Fruit fly (Drosophila melanogaster) whole organism, embryonic: ENCODE measurements around the gene CG3198.

Experiments
- ATbp ChIP-seq: fragments of 200-800 bp; sonication (Bioruptor generic); optimal IDR thresholded peaks from 2 replicates; lab custom pipeline; 2017; ENCODE audit warnings: missing biosample characterization, mild to moderate bottlenecking, missing genetic modification characterization, missing genetic modification reagents
- CG11247 ChIP-seq: fragments of 200-800 bp; sonication (Bioruptor generic); IDR thresholded peaks from 2 replicates; pipeline ENCODE4 v1.3.6; 2022; ENCODE audit warnings: missing biosample characterization, missing genetic modification characterization
- CG11504 ChIP-seq: fragments of 200-800 bp; sonication (Bioruptor generic); optimal IDR thresholded peaks from 3 replicates; lab custom pipeline; 2019; ENCODE audit warnings: missing biosample characterization, mild to moderate bottlenecking, missing genetic modification characterization, moderate library complexity
- CG12299 ChIP-seq: fragments of 200-800 bp; sonication (Bioruptor generic); optimal IDR thresholded peaks from 2 replicates; lab custom pipeline; 2018; ENCODE audit warnings: missing biosample characterization, mild to moderate bottlenecking, missing genetic modification characterization
- CG14014 ChIP-seq: fragments of 200-800 bp; sonication (Bioruptor generic); IDR thresholded peaks from 2 replicates; pipeline ENCODE4 v1.3.6; 2022; ENCODE audit warnings: missing biosample characterization, missing genetic modification characterization
- CG17568 ChIP-seq: fragments of 200-800 bp; sonication (Bioruptor generic); optimal IDR thresholded peaks from 2 replicates; lab custom pipeline; 2018; ENCODE audit warnings: missing biosample characterization, mild to moderate bottlenecking, missing genetic modification characterization, moderate library complexity
- CG17802 ChIP-seq: fragments of 200-800 bp; sonication (Bioruptor generic); optimal IDR thresholded peaks from 2 replicates; lab custom pipeline; 2018; ENCODE audit warnings: missing biosample characterization, mild to moderate bottlenecking, missing genetic modification characterization, moderate library complexity
- CG18764 ChIP-seq: fragments of 200-800 bp; sonication (Bioruptor generic); optimal IDR thresholded peaks from 3 replicates; lab custom pipeline; 2016; ENCODE audit warnings: missing biosample characterization, missing genetic modification characterization
- CG32772 ChIP-seq: fragments of 200-800 bp; sonication (Bioruptor generic); IDR thresholded peaks from 2 replicates; pipeline ENCODE4 v1.3.6; 2022; ENCODE audit warnings: missing biosample characterization, missing genetic modification characterization
- CG5180 ChIP-seq: fragments of 200-800 bp; sonication (Bioruptor generic); optimal IDR thresholded peaks from 3 replicates; lab custom pipeline; 2017; ENCODE audit warnings: missing biosample characterization, missing genetic modification characterization, mild to moderate bottlenecking, moderate library complexity, missing genetic modification reagents
- CG6765 ChIP-seq: fragments of 200-800 bp; sonication (Bioruptor generic); optimal IDR thresholded peaks from 3 replicates; lab custom pipeline; 2017; ENCODE audit warnings: missing biosample characterization, mild to moderate bottlenecking, missing genetic modification characterization
- CG7987 ChIP-seq: fragments of 200-800 bp; sonication (Bioruptor generic); optimal IDR thresholded peaks from 2 replicates; lab custom pipeline; 2018; ENCODE audit warnings: missing biosample characterization, mild to moderate bottlenecking, missing genetic modification characterization, moderate library complexity
- CG8765 ChIP-seq: fragments of 200-800 bp; sonication (Bioruptor generic); IDR thresholded peaks from 2 replicates; pipeline ENCODE4 v1.3.6; 2022; ENCODE audit warnings: missing biosample characterization, missing genetic modification characterization
- CG8924 ChIP-seq: fragments of 200-800 bp; optimal IDR thresholded peaks from 3 replicates; lab custom pipeline; 2019; ENCODE audit warnings: missing biosample characterization, mild to moderate bottlenecking, missing genetic modification characterization, moderate library complexity
- CG8944 ChIP-seq: fragments of 200-800 bp; sonication (Bioruptor generic); optimal IDR thresholded peaks from 3 replicates; lab custom pipeline; 2016; ENCODE audit warnings: missing biosample characterization, missing genetic modification characterization
- CTCF ChIP-seq: fragments of 200-800 bp; sonication (Bioruptor generic); optimal IDR thresholded peaks from 2 replicates; lab custom pipeline; 2017; ENCODE audit warnings: missing biosample characterization, mild to moderate bottlenecking, missing genetic modification characterization, moderate library complexity
- CoRest ChIP-seq: fragments of 200-800 bp; sonication (Bioruptor generic); optimal IDR thresholded peaks from 3 replicates; lab custom pipeline; 2018; ENCODE audit warnings: missing biosample characterization, mild to moderate bottlenecking, missing genetic modification characterization, moderate library complexity
- Dip3 ChIP-seq: fragments of 200-800 bp; sonication (Bioruptor generic); optimal IDR thresholded peaks from 3 replicates; lab custom pipeline; 2016; ENCODE audit warnings: missing biosample characterization, missing genetic modification characterization
- Doc3 ChIP-seq: fragments of 200-800 bp; sonication (Bioruptor generic); IDR thresholded peaks from 3 replicates; pipeline ENCODE4 v1.3.6; 2022; ENCODE audit warnings: missing biosample characterization, missing genetic modification characterization; ENCODE audit not compliant: partially characterized antibody
- Hr3 ChIP-seq: fragments of 200-800 bp; sonication (Bioruptor generic); optimal IDR thresholded peaks from 3 replicates; lab custom pipeline; 2016; ENCODE audit warnings: missing biosample characterization, missing genetic modification characterization
- PHDP ChIP-seq: fragments of 200-800 bp; sonication (Bioruptor generic); optimal IDR thresholded peaks from 3 replicates; lab custom pipeline; 2018; ENCODE audit warnings: missing biosample characterization, mild to moderate bottlenecking, missing genetic modification characterization, moderate library complexity
- TFAM ChIP-seq: fragments of 200-800 bp; sonication (Bioruptor generic); optimal IDR thresholded peaks from 2 replicates; lab custom pipeline; 2017; ENCODE audit warnings: missing biosample characterization, missing genetic modification characterization, inconsistent platforms
- abd-A ChIP-seq: fragments of 200-800 bp; sonication (Bioruptor generic); optimal IDR thresholded peaks from 3 replicates; lab custom pipeline; 2019; ENCODE audit warnings: missing biosample characterization, mild to moderate bottlenecking, missing genetic modification characterization, moderate library complexity
- amos ChIP-seq: fragments of 200-800 bp; sonication (Bioruptor generic); IDR thresholded peaks from 2 replicates; pipeline ENCODE4 v1.3.6; 2022; ENCODE audit warnings: missing biosample characterization, missing genetic modification characterization; ENCODE audit not compliant: partially characterized antibody
- ash1 ChIP-seq: fragments of 200-800 bp; sonication (Bioruptor generic); optimal IDR thresholded peaks from 2 replicates; lab custom pipeline; 2018; ENCODE audit warnings: missing biosample characterization, mild to moderate bottlenecking, missing genetic modification characterization
- cg ChIP-seq: fragments of 200-800 bp; sonication (Bioruptor generic); optimal IDR thresholded peaks from 3 replicates; lab custom pipeline; 2019; ENCODE audit warnings: missing biosample characterization, mild to moderate bottlenecking, missing genetic modification characterization, moderate library complexity
- chn ChIP-seq: fragments of 200-800 bp; sonication (Bioruptor generic); optimal IDR thresholded peaks from 2 replicates; lab custom pipeline; 2016; ENCODE audit warnings: missing biosample characterization, missing genetic modification characterization
- crol ChIP-seq: fragments of 200-800 bp; sonication (Bioruptor generic); IDR thresholded peaks from 2 replicates; pipeline ENCODE4 v1.3.6; 2022; ENCODE audit warnings: missing biosample characterization, missing genetic modification characterization
- ems ChIP-seq: fragments of 200-800 bp; sonication (Bioruptor generic); optimal IDR thresholded peaks from 3 replicates; lab custom pipeline; 2016; ENCODE audit warnings: missing biosample characterization, missing genetic modification characterization
- grau ChIP-seq: fragments of 200-800 bp; optimal IDR thresholded peaks from 3 replicates; lab custom pipeline; 2019; ENCODE audit warnings: missing biosample characterization, mild to moderate bottlenecking, missing genetic modification characterization, moderate library complexity
- gsb ChIP-seq: fragments of 200-800 bp; sonication (Bioruptor generic); IDR thresholded peaks from 2 replicates; pipeline ENCODE4 v1.3.6; 2022; ENCODE audit warnings: missing biosample characterization, missing genetic modification characterization
- ham ChIP-seq: fragments of 200-800 bp; sonication (Bioruptor generic); IDR thresholded peaks from 2 replicates; pipeline ENCODE4 v1.3.6; 2022; ENCODE audit warnings: missing biosample characterization, missing genetic modification characterization
- her ChIP-seq: fragments of 200-800 bp; sonication (Bioruptor generic); optimal IDR thresholded peaks from 2 replicates; lab custom pipeline; 2016; ENCODE audit warnings: missing biosample characterization, missing genetic modification characterization
- insv ChIP-seq, 2 experiments: fragments of 200-800 bp; sonication (Bioruptor generic); optimal IDR thresholded peaks; 3 replicates each; lab custom pipeline; 2016 to 2018; ENCODE audit warnings: missing biosample characterization in 2 of 2, missing genetic modification characterization in 2 of 2
- jumu ChIP-seq: fragments of 200-800 bp; sonication (Bioruptor generic); optimal IDR thresholded peaks from 3 replicates; lab custom pipeline; 2016; ENCODE audit warnings: missing biosample characterization, missing genetic modification characterization
- knrl ChIP-seq: fragments of 200-800 bp; sonication (Bioruptor generic); IDR thresholded peaks from 3 replicates; pipeline ENCODE4 v1.3.6; 2022; ENCODE audit warnings: missing biosample characterization, missing genetic modification characterization; ENCODE audit not compliant: partially characterized antibody
- lmd ChIP-seq: fragments of 200-800 bp; sonication (Bioruptor generic); IDR thresholded peaks from 2 replicates; pipeline ENCODE4 v1.3.6; 2022; ENCODE audit warnings: missing biosample characterization, missing genetic modification characterization
- lov ChIP-seq, 2 experiments: fragments of 200-800 bp in 1 of 2; fragments of >200 bp in 1 of 2; sonication (Bioruptor generic) in 1 of 2; IDR thresholded peaks in 1 of 2; optimal IDR thresholded peaks in 1 of 2; 2 replicates in 1 of 2; 3 replicates in 1 of 2; pipeline versions ENCODE4 v1.3.6 to Lab custom; 2017 to 2022; ENCODE audit warnings: missing biosample characterization in 1 of 2, missing genetic modification characterization in 1 of 2
- nerfin-1 ChIP-seq: fragments of 200-800 bp; sonication (Bioruptor generic); optimal IDR thresholded peaks from 3 replicates; lab custom pipeline; 2019; ENCODE audit warnings: missing biosample characterization, mild to moderate bottlenecking, missing genetic modification characterization, moderate library complexity
- peb ChIP-seq: fragments of 200-800 bp; sonication (Bioruptor generic); IDR thresholded peaks from 2 replicates; pipeline ENCODE4 v1.3.6; 2022; ENCODE audit warnings: missing biosample characterization, missing genetic modification characterization
- pho ChIP-seq: fragments of 200-800 bp; sonication (Bioruptor generic); optimal IDR thresholded peaks from 2 replicates; lab custom pipeline; 2016; ENCODE audit warnings: missing biosample characterization, missing genetic modification characterization
- slp2 ChIP-seq: fragments of 200-800 bp; sonication (Bioruptor generic); optimal IDR thresholded peaks from 2 replicates; lab custom pipeline; 2016; ENCODE audit warnings: missing biosample characterization, missing genetic modification characterization
- so ChIP-seq: fragments of 200-800 bp; sonication (Bioruptor generic); IDR thresholded peaks from 3 replicates; pipeline ENCODE4 v1.3.6; 2022; ENCODE audit warnings: missing biosample characterization, missing genetic modification characterization
- trem ChIP-seq: fragments of 200-800 bp; optimal IDR thresholded peaks from 3 replicates; lab custom pipeline; 2019; ENCODE audit warnings: missing biosample characterization, mild to moderate bottlenecking, missing genetic modification characterization, moderate library complexity
- ttk ChIP-seq: fragments of 200-800 bp; sonication (Bioruptor generic); IDR thresholded peaks from 2 replicates; pipeline ENCODE4 v2.1.2; 2022; ENCODE audit warnings: missing biosample characterization, missing genetic modification characterization
- vnd ChIP-seq: fragments of 200-800 bp; sonication (Bioruptor generic); IDR thresholded peaks from 3 replicates; pipeline ENCODE4 v1.3.6; 2022; ENCODE audit warnings: missing biosample characterization, missing genetic modification characterization; ENCODE audit not compliant: partially characterized antibody

Gene CG3198

DNA sequence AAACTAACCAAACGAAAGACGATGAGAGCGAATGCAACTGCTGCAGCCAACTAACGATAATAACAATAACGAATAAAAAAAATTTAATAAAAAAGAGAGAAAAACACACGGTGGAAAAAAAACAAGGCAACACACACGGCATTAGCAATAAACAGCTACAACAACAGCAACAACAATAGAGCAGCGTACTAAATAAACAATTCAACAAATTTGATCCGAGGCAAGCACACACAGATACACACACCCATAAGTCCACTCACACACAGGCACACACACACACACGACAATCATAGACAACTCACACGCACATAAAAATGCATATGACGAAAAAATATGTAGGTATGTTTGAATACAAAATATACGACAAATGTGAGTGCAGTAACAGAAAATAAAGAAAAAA lies 28.8 kb upstream of the CG3198 start (continued):
- no peak for TF ChIP-seq so (GFP tag; lab: Robert Waterston, UW)
- TF ChIP-seq grau (tag; lab: Kevin White, UChicago), result no peak
- peak; percentile 29 for TF ChIP-seq abd-A (tag; lab: Kevin White, UChicago)
- TF ChIP-seq CG32772 (GFP tag; lab: Robert Waterston, UW), result 0 out of 2 replicates have a peak, but pooled peaks have one; percentile 30
- no peak for TF ChIP-seq CG17568
- TF ChIP-seq peb (GFP tag; lab: Robert Waterston, UW), result no peak
- TF ChIP-seq vnd (GFP tag; lab: Robert Waterston, UW), result no peak
- TF ChIP-seq CoRest (tag; lab: Kevin White, UChicago), result no peak
- peak; percentile 86 for TF ChIP-seq cg (GFP tag; lab: Kevin White, UChicago)
- no peak for TF ChIP-seq CG17802 (tag; lab: Kevin White, UChicago)
- TF ChIP-seq ATbp (GFP tag; lab: Kevin White, UChicago), result peak; percentile 34
- TF ChIP-seq insv (GFP tag; optimal IDR thresholded peaks at IDR 0.05; lab: Kevin White, UChicago), result no peak
- no peak for TF ChIP-seq nerfin-1
- no peak for TF ChIP-seq pho (GFP tag; lab: Kevin White, UChicago)
- TF ChIP-seq slp2 (GFP tag; lab: Kevin White, UChicago), result no peak
- TF ChIP-seq TFAM, result no peak
- no peak for TF ChIP-seq CG6765 (GFP tag; lab: Kevin White, UChicago)
- no peak for TF ChIP-seq gsb (GFP tag; lab: Robert Waterston, UW)
- no peak for TF ChIP-seq jumu (GFP tag; lab: Kevin White, UChicago)
- TF ChIP-seq CG11504 (tag; lab: Kevin White, UChicago), result no peak
- TF ChIP-seq Doc3 (GFP tag; lab: Robert Waterston, UW), result no peak
- TF ChIP-seq PHDP (tag; lab: Kevin White, UChicago), result no peak
- no peak for TF ChIP-seq CG7987 (GFP tag; lab: Kevin White, UChicago)
- TF ChIP-seq chn (GFP tag; lab: Kevin White, UChicago), result no peak
- TF ChIP-seq crol, result no peak
- no peak for TF ChIP-seq ham (GFP tag; lab: Robert Waterston, UW)
- no peak for TF ChIP-seq her
- no peak for TF ChIP-seq Dip3 (GFP tag; lab: Kevin White, UChicago)
- no peak for TF ChIP-seq Hr3 (GFP tag; lab: Kevin White, UChicago)
- no peak for TF ChIP-seq CTCF (GFP tag; lab: Kevin White, UChicago)
- no peak for TF ChIP-seq CG12299 (tag; lab: Kevin White, UChicago)
- TF ChIP-seq CG5180, result peak; percentile 52
- no peak for TF ChIP-seq CG18764 (GFP tag; lab: Kevin White, UChicago)
- no peak for TF ChIP-seq CG8944 (GFP tag; lab: Kevin White, UChicago)
- TF ChIP-seq ash1 (GFP tag; lab: Kevin White, UChicago), result no peak
- no peak for TF ChIP-seq trem (tag; lab: Kevin White, UChicago)
- no peak for TF ChIP-seq ttk (GFP tag; lab: Robert Waterston, UW)
- no peak for TF ChIP-seq amos (GFP tag; lab: Robert Waterston, UW)
- TF ChIP-seq knrl (GFP tag; lab: Robert Waterston, UW), result no peak
- no peak for TF ChIP-seq ems (GFP tag; lab: Kevin White, UChicago)
- peak; percentile 50 for TF ChIP-seq CG8924
- no peak for TF ChIP-seq lov (optimal IDR thresholded peaks at IDR 0.05; lab: Kevin White, UChicago)
- TF ChIP-seq lov (GFP tag; IDR thresholded peaks at IDR 0.05; lab: Robert Waterston, UW), result no peak
- TF ChIP-seq CG8765 (GFP tag; lab: Robert Waterston, UW), result no peak
- no peak for TF ChIP-seq CG11247 (GFP tag; lab: Robert Waterston, UW)
- TF ChIP-seq CG14014 (GFP tag; lab: Robert Waterston, UW), result no peak
- no peak for TF ChIP-seq lmd (GFP tag; lab: Robert Waterston, UW)
